Worm (Caenorhabditis elegans): Measurements from ENCODE around the gene R07A4.4.

- no peak for TF ChIP-seq tab-1 (GFP tag; IDR thresholded peaks at IDR 0.05)
- no peak for TF ChIP-seq flt-1 (GFP tag; IDR thresholded peaks at IDR 0.05)
- TF ChIP-seq klf-2 (GFP tag; conservative IDR thresholded peaks at IDR 0.05) = no peak
- TF ChIP-seq cog-1 (tag; optimal IDR thresholded peaks at IDR 0.05) = no peak
- TF ChIP-seq T22C8.4 (GFP tag; IDR thresholded peaks at IDR 0.05) = no peak
- no peak for TF ChIP-seq med-1 (GFP tag; optimal IDR thresholded peaks at IDR 0.05; ENCODE audit: insufficient read depth)
- TF ChIP-seq ref-1 (GFP tag; conservative IDR thresholded peaks at IDR 0.05) = no peak
- no peak for TF ChIP-seq ztf-23 (GFP tag; IDR thresholded peaks at IDR 0.05)
These were observed 945 bp upstream of the R07A4.4 start for ce11 chrX:10758453-10758852.
